2 fruit fly cellular contexts compared by ENCODE assay signal in the genomic region with DNA sequence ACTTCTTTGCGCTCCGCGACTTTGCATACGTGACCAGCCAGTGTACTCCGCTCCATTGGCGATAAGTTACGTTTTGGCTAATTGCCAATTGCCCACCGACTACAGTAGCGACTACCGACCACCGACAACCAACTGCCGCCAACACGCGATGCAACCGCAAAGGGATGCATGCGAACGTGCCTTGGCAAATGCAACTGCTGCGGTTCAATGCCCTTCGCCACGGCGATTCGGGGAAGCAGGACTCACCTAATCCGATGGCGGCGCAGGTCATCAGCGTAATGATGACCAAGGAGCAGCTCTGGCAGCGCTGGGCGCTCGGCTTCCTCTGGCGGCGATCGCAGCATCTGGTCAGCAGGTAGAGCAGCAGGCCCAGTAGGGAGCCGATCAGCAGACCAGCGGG.
A peak's percentile ranks its signal among the peaks of the same experiment; 100 is the strongest.
TF ChIP-seq lines count a peak whose summit lies in the region.

No protein-coding gene starts in this region.

- TF ChIP-seq CTCF in whole organism, embryonic (GFP tag; optimal IDR thresholded peaks at IDR 0.05; lab: Kevin White, UChicago): no peak

TF ChIP-seq in whole organism, embryonic, 481 proteins besides CTCF, POLR2A, EP300 and RAD21:
- TF ChIP-seq zen (tag; optimal IDR thresholded peaks at IDR 0.05; lab: Kevin White, UChicago) (peak; percentile 48), Med (GFP tag; lab: Kevin White, UChicago) (peak; percentile 63), CG7357 (GFP tag; IDR thresholded peaks at IDR 0.05; lab: Robert Waterston, UW) (no peak)

TF ChIP-seq in whole organism, pupa, 21 proteins besides CTCF, POLR2A, EP300 and RAD21:
- TF ChIP-seq CG8159 (tag; optimal IDR thresholded peaks at IDR 0.05; lab: Kevin White, UChicago) (no peak), EcR (GFP tag; optimal IDR thresholded peaks at IDR 0.05; lab: Kevin White, UChicago) (peak; percentile 23)
